Worm (Caenorhabditis elegans) whole organism, late embryonic: ENCODE results near the gene wrt-3.

Experiments
- T23F11.4 ChIP-seq: fragments of 200-800 bp; sonication (Bioruptor generic); optimal IDR thresholded peaks from 2 replicates; lab custom pipeline; 2018; ENCODE audit warnings: mild to moderate bottlenecking, missing genetic modification characterization, missing compliant biosample characterization
- madf-2 ChIP-seq: sonication (generic microtip); optimal IDR thresholded peaks from 2 replicates; lab custom pipeline; 2017; ENCODE audit warnings: missing genetic modification characterization, missing compliant biosample characterization

- TF ChIP-seq T23F11.4 (GFP tag; lab: Kevin White, UChicago) (no peak), madf-2 (tag; lab: Kevin White, UChicago) (no peak)
These were observed 18.0 kb downstream of the wrt-3 start, which contains the start of gene copb-2 for ce11 chrIV:9459224-9459781.
